Worm (Caenorhabditis elegans): Measurements from ENCODE around the gene gcl-1.
"Not testable (repeated sequence)": the region's sequence is repeated elsewhere in the genome, so short reads cannot be mapped to it uniquely, and the experiment has no call there.

DNA sequence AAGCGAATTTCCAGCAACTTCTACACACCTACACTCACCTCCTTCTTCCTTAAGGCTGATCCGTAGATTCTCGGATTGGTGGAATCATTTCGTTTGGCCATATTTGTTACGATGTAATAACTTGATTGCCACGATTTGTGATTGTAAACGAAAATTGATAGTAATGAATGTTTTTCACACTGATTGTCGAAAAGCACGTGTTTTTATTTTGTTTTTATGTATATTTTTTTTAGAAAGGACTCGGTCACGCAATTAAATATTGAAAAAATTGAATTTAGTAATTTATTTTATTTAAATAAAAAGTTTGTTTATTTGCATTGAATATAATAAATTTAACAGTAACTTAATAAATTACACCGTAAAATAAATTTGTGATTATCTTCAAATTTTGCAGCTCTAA, 21.2 kb upstream of the gcl-1 start, which contains the start of gene K09B11.5:
- not testable (repeated sequence) for TF ChIP-seq lsy-2 (tag; optimal IDR thresholded peaks at IDR 0.05); nhr-237 (tag; optimal IDR thresholded peaks at IDR 0.05); nhr-28 (tag; optimal IDR thresholded peaks at IDR 0.05); unc-130 (GFP tag; optimal IDR thresholded peaks at IDR 0.05); ztf-11 (tag; optimal IDR thresholded peaks at IDR 0.05); F44E2.7 (GFP tag; IDR thresholded peaks at IDR 0.05); zag-1 (tag; optimal IDR thresholded peaks at IDR 0.05); lin-1 (GFP tag; IDR thresholded peaks at IDR 0.05); hif-1 (tag; optimal IDR thresholded peaks at IDR 0.05)

Data from whole organism, L4 larva.